Worm (Caenorhabditis elegans) whole organism, early embryonic: Measurements from ENCODE around the gene T02G5.14.

Experiments used
- B0310.2 ChIP-seq: sonication (generic microtip); optimal IDR thresholded peaks from 2 replicates; lab custom pipeline; 2016; ENCODE audit warnings: mild to moderate bottlenecking, missing genetic modification characterization, missing compliant biosample characterization
- F13C5.2 ChIP-seq: sonication (generic microtip); optimal IDR thresholded peaks from 2 replicates; lab custom pipeline; 2017; ENCODE audit warnings: mild to moderate bottlenecking, missing genetic modification characterization, inconsistent platforms, missing compliant biosample characterization
- aly-1 ChIP-seq: sonication (generic microtip); optimal IDR thresholded peaks from 2 replicates; lab custom pipeline; 2016; ENCODE audit warnings: missing genetic modification characterization, missing compliant biosample characterization
- ama-1 ChIP-seq: fragments of 150-350 bp; optimal IDR thresholded peaks from 2 replicates; lab custom pipeline; 2014
- ceh-13 ChIP-seq: fragments of 200-800 bp; sonication (Bioruptor generic); optimal IDR thresholded peaks from 2 replicates; lab custom pipeline; 2018; ENCODE audit warnings: mild to moderate bottlenecking, missing genetic modification characterization, missing compliant biosample characterization
- ceh-36 ChIP-seq: sonication (generic microtip); optimal IDR thresholded peaks from 2 replicates; lab custom pipeline; 2016; ENCODE audit warnings: missing genetic modification characterization, inconsistent platforms, missing compliant biosample characterization
- ets-7 ChIP-seq: sonication (generic microtip); optimal IDR thresholded peaks from 2 replicates; lab custom pipeline; 2016; ENCODE audit warnings: missing genotype, missing genetic modification characterization, missing compliant biosample characterization
- flt-1 ChIP-seq: fragments of 200-800 bp; sonication (Bioruptor generic); IDR thresholded peaks from 2 replicates; pipeline ENCODE4 v1.3.6; 2022; ENCODE audit warnings: missing genetic modification characterization, missing compliant biosample characterization
- hmbx-1 ChIP-seq: sonication (generic microtip); optimal IDR thresholded peaks from 2 replicates; lab custom pipeline; 2016; ENCODE audit warnings: mild to moderate bottlenecking, missing genetic modification characterization, missing compliant biosample characterization
- hnd-1 ChIP-seq: sonication (generic microtip); optimal IDR thresholded peaks from 2 replicates; lab custom pipeline; 2016; ENCODE audit warnings: missing genetic modification characterization, missing compliant biosample characterization
- pes-1 ChIP-seq: fragments of 200-800 bp; sonication (Bioruptor generic); IDR thresholded peaks from 2 replicates; pipeline ENCODE4 v1.3.6; 2022; ENCODE audit warnings: missing genetic modification reagents, missing genetic modification characterization, missing compliant biosample characterization
- sea-1 ChIP-seq: fragments of 200-800 bp; sonication (Bioruptor generic); conservative IDR thresholded peaks from 2 replicates; pipeline ENCODE4 v1.3.6; 2022; ENCODE audit warnings: missing genetic modification characterization, missing compliant biosample characterization
- tbx-37 ChIP-seq: fragments of 200-800 bp; sonication (Bioruptor generic); conservative IDR thresholded peaks from 2 replicates; pipeline ENCODE4 v1.3.6; 2022; ENCODE audit warnings: missing genetic modification reagents, missing genetic modification characterization, missing compliant biosample characterization
- tra-4 ChIP-seq: sonication (generic microtip); optimal IDR thresholded peaks from 2 replicates; lab custom pipeline; 2017; ENCODE audit warnings: missing genetic modification characterization, missing compliant biosample characterization

DNA sequence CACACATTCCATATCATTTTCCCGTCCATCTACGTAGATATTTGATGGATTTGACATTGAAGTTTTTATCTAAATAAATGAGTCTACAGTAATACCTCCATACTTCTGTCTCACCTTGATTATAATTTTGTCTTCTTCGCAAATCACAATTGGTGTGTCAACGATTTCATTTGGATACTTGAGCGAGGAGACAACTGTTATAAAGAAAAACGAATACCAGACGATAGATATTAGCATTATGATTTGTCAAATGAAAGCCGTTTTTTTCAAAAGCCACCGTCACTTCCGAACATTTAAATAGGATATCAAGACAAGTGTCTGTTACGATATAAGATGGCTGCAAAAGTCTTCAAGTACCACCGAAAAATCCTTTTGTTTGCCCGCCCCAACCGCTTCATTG, 31.5 kb downstream of the T02G5.14 start, which contains the start of gene cutl-5:
- TF ChIP-seq tbx-37 (GFP tag; lab: Robert Waterston, UW) (no peak), ceh-13 (GFP tag; lab: Kevin White, UChicago) (no peak), sea-1 (no peak), ama-1 (lab: Kevin White, UChicago) (no peak), ceh-36 (no peak), flt-1 (GFP tag; lab: Robert Waterston, UW) (no peak), ets-7 (tag; lab: Kevin White, UChicago) (no peak), tra-4 (tag; lab: Kevin White, UChicago) (no peak), pes-1 (GFP tag; lab: Robert Waterston, UW) (no peak), hnd-1 (tag; lab: Kevin White, UChicago) (no peak), B0310.2 (tag; lab: Kevin White, UChicago) (no peak), aly-1 (tag; lab: Kevin White, UChicago) (no peak), F13C5.2 (no peak), hmbx-1 (tag; lab: Kevin White, UChicago) (no peak)
